Worm (Caenorhabditis elegans) whole organism, mixed stage, embryonic: ENCODE data around the gene cat-1.

Source experiments
- M03D4.4 ChIP-seq: sonication (generic microtip); optimal IDR thresholded peaks from 2 replicates; lab custom pipeline; 2017; ENCODE audit warnings: mild to moderate bottlenecking, missing genetic modification characterization, missing compliant biosample characterization
- bed-3 ChIP-seq: fragments of 200-800 bp; sonication (Bioruptor generic); optimal IDR thresholded peaks from 3 replicates; lab custom pipeline; 2018; ENCODE audit warnings: mild to moderate bottlenecking, missing genetic modification characterization, moderate library complexity, missing compliant biosample characterization
- blmp-1 ChIP-seq: fragments of 150-350 bp; optimal IDR thresholded peaks from 2 replicates; lab custom pipeline; 2014; ENCODE audit warnings: missing biosample characterization, missing genetic modification characterization
- ceh-39 ChIP-seq: fragments of 150-350 bp; optimal IDR thresholded peaks from 2 replicates; lab custom pipeline; 2014; ENCODE audit warnings: missing biosample characterization, missing genetic modification characterization
- ceh-43 ChIP-seq: fragments of 200-800 bp; sonication (Bioruptor generic); optimal IDR thresholded peaks from 2 replicates; lab custom pipeline; 2018; ENCODE audit warnings: mild to moderate bottlenecking, missing genetic modification characterization, moderate library complexity, missing compliant biosample characterization
- ceh-83 ChIP-seq: fragments of 200-800 bp; sonication (Bioruptor generic); optimal IDR thresholded peaks from 2 replicates; lab custom pipeline; 2018; ENCODE audit warnings: mild to moderate bottlenecking, missing genetic modification characterization, missing compliant biosample characterization
- ces-1 ChIP-seq: fragments of 150-350 bp; optimal IDR thresholded peaks from 2 replicates; lab custom pipeline; 2014; ENCODE audit warnings: missing biosample characterization, missing genetic modification reagents, missing genetic modification characterization
- cnd-1 ChIP-seq: fragments of 200-800 bp; sonication (Bioruptor generic); optimal IDR thresholded peaks from 2 replicates; lab custom pipeline; 2018; ENCODE audit warnings: mild to moderate bottlenecking, missing genetic modification characterization, missing compliant biosample characterization
- drap-1 ChIP-seq: fragments of 200-800 bp; sonication (Bioruptor generic); optimal IDR thresholded peaks from 3 replicates; lab custom pipeline; 2018; ENCODE audit warnings: mild to moderate bottlenecking, missing genetic modification characterization, missing compliant biosample characterization
- elt-1 ChIP-seq: sonication (generic microtip); optimal IDR thresholded peaks from 2 replicates; lab custom pipeline; 2017; ENCODE audit warnings: missing genetic modification characterization, mild to moderate bottlenecking, missing compliant biosample characterization, antibody characterized with exemption, moderate library complexity, borderline replicate concordance; ENCODE audit not compliant: insufficient read depth
- elt-3 ChIP-seq: fragments of 150-350 bp; optimal IDR thresholded peaks from 2 replicates; lab custom pipeline; 2014; ENCODE audit warnings: missing biosample characterization, missing genetic modification characterization
- flh-1 ChIP-seq: fragments of 200-800 bp; sonication (Bioruptor generic); optimal IDR thresholded peaks from 2 replicates; lab custom pipeline; 2018; ENCODE audit warnings: mild to moderate bottlenecking, missing genetic modification characterization, moderate library complexity, missing compliant biosample characterization
- ham-2 ChIP-seq: fragments of 200-800 bp; sonication (Bioruptor generic); optimal IDR thresholded peaks from 2 replicates; lab custom pipeline; 2018; ENCODE audit warnings: mild to moderate bottlenecking, missing genetic modification characterization, missing compliant biosample characterization
- hlh-1 ChIP-seq: fragments of 150-350 bp; optimal IDR thresholded peaks from 2 replicates; lab custom pipeline; 2014; ENCODE audit warnings: missing biosample characterization, missing genetic modification reagents, missing genetic modification characterization
- lin-13 ChIP-seq: fragments of 150-350 bp; optimal IDR thresholded peaks from 2 replicates; lab custom pipeline; 2014; ENCODE audit warnings: missing biosample characterization, missing genetic modification characterization
- lin-32 ChIP-seq: fragments of 200-800 bp; sonication (Bioruptor generic); optimal IDR thresholded peaks from 2 replicates; lab custom pipeline; 2018; ENCODE audit warnings: mild to moderate bottlenecking, missing genetic modification characterization, missing compliant biosample characterization
- lsy-2 ChIP-seq: fragments of 150-350 bp; optimal IDR thresholded peaks from 2 replicates; lab custom pipeline; 2014; ENCODE audit warnings: missing biosample characterization, missing genetic modification characterization
- mab-5 ChIP-seq: fragments of 150-350 bp; optimal IDR thresholded peaks from 2 replicates; lab custom pipeline; 2014; ENCODE audit warnings: missing biosample characterization, missing genetic modification characterization
- mep-1 ChIP-seq: fragments of 150-350 bp; optimal IDR thresholded peaks from 2 replicates; lab custom pipeline; 2017; ENCODE audit warnings: missing biosample characterization, missing genetic modification reagents, missing genetic modification characterization, inconsistent platforms
- mls-2 ChIP-seq: sonication (generic microtip); optimal IDR thresholded peaks from 2 replicates; lab custom pipeline; 2016; ENCODE audit warnings: mild to moderate bottlenecking, missing genetic modification characterization, moderate library complexity, missing compliant biosample characterization
- nhr-12 ChIP-seq: fragments of 150-350 bp; optimal IDR thresholded peaks from 2 replicates; lab custom pipeline; 2014; ENCODE audit warnings: missing biosample characterization, missing genetic modification characterization
- nhr-2 ChIP-seq: fragments of 150-350 bp; optimal IDR thresholded peaks from 2 replicates; lab custom pipeline; 2014; ENCODE audit warnings: missing biosample characterization, missing genetic modification characterization
- nhr-237 ChIP-seq: fragments of 150-350 bp; optimal IDR thresholded peaks from 2 replicates; lab custom pipeline; 2014; ENCODE audit warnings: missing biosample characterization, missing genetic modification characterization
- nhr-28 ChIP-seq: fragments of 150-350 bp; optimal IDR thresholded peaks from 2 replicates; lab custom pipeline; 2014; ENCODE audit warnings: missing biosample characterization, missing genetic modification characterization
- nhr-76 ChIP-seq: sonication (generic microtip); optimal IDR thresholded peaks from 2 replicates; lab custom pipeline; 2017; ENCODE audit warnings: missing biosample characterization, missing genetic modification characterization
- pha-4 ChIP-seq: fragments of 150-350 bp; optimal IDR thresholded peaks from 2 replicates; lab custom pipeline; 2018; ENCODE audit warnings: missing biosample characterization, missing genetic modification reagents, missing genetic modification characterization
- sem-2 ChIP-seq: fragments of 200-800 bp; sonication (Bioruptor generic); optimal IDR thresholded peaks from 2 replicates; lab custom pipeline; 2018; ENCODE audit warnings: mild to moderate bottlenecking, missing genetic modification characterization, missing compliant biosample characterization
- snpc-4 ChIP-seq: fragments of 150-350 bp; optimal IDR thresholded peaks from 2 replicates; lab custom pipeline; 2014; ENCODE audit warnings: missing biosample characterization, missing genetic modification characterization
- sptf-1 ChIP-seq: sonication (generic microtip); optimal IDR thresholded peaks from 2 replicates; lab custom pipeline; 2017; ENCODE audit warnings: mild to moderate bottlenecking, missing genetic modification characterization, moderate library complexity, missing compliant biosample characterization
- tbx-8 ChIP-seq: fragments of 200-800 bp; sonication (Bioruptor generic); optimal IDR thresholded peaks from 2 replicates; lab custom pipeline; 2018; ENCODE audit warnings: mild to moderate bottlenecking, missing genetic modification characterization, moderate library complexity, missing compliant biosample characterization
- unc-120 ChIP-seq: sonication (generic microtip); optimal IDR thresholded peaks from 2 replicates; lab custom pipeline; 2017; ENCODE audit warnings: missing genetic modification characterization, missing compliant biosample characterization; ENCODE audit not compliant: poor library complexity, severe bottlenecking
- unc-39 ChIP-seq: fragments of 150-350 bp; optimal IDR thresholded peaks from 2 replicates; lab custom pipeline; 2014; ENCODE audit warnings: missing biosample characterization, missing genetic modification characterization
- unc-62 ChIP-seq: fragments of 150-350 bp; optimal IDR thresholded peaks from 2 replicates; lab custom pipeline; 2014; ENCODE audit warnings: missing biosample characterization, missing genetic modification reagents, missing genetic modification characterization
- zip-8 ChIP-seq: fragments of 150-350 bp; optimal IDR thresholded peaks from 2 replicates; lab custom pipeline; 2014; ENCODE audit warnings: missing biosample characterization, missing genetic modification characterization
- ztf-11 ChIP-seq: fragments of 150-350 bp; optimal IDR thresholded peaks from 2 replicates; lab custom pipeline; 2014; ENCODE audit warnings: missing biosample characterization, missing genetic modification characterization

The cat-1 gene

DNA sequence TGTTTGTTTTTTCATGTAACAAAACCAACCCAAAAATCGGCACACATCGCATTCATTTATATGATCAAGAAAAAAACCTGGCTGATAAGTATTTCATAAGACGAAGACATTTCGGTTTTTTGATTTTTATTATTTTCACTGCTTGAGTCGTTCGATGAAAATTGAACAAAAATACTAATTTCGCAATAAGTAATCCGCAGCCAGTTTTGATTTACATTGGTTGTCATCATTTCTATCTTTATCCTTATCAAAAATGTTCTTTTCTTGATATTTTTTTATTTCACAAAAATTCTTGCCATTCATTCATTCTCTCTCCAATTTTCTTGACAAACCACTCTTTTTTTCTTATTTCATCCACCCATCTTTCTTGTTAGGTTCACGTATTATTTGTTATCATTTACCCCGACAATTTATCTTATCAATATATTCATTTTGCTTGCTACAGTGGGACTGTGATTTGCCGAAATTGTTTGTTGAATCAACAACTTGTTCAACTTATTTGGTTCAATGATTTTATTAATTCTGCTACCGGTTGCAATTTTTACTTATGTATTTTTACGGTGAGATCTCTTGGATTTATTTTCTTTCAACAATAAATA lies 3.6 kb upstream of the cat-1 start, which contains the start of gene cyp-43A1:
Gene cyp-43A1, plus strand, starts transcription at position 446 of the 599 bp plus-strand sequence.
- TF ChIP-seq bed-3 (GFP tag; lab: Kevin White, UChicago) (no peak), unc-62 (GFP tag; lab: Kevin White, UChicago) (no peak), nhr-12 (tag; lab: Kevin White, UChicago) (no peak), mab-5 (tag; lab: Kevin White, UChicago) (no peak), nhr-2 (no peak), ham-2 (GFP tag; lab: Kevin White, UChicago) (no peak), unc-120 (tag; lab: Kevin White, UChicago) (no peak), ztf-11 (tag; lab: Kevin White, UChicago) (no peak), elt-3 (no peak), mep-1 (tag; lab: Kevin White, UChicago) (no peak)

DNA sequence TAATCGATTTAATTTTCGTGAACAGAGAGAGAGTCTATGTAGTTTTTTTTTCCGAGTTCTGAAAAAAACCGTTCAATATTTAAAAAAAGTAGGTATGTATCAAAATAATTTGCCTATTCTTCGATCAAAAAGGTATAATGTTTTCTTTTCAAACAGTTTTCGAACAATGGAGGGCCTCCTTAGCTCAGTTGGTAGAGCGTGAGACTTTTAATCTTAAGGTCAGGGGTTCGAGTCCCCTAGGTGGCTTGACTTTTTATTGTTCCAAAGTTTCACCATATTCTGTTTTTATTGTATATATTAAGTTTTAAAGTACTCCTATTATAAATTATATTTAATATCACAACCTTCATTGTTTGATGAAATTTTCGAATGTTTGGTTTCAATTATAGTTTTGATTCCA lies 2.9 kb upstream of the cat-1 start:
- TF ChIP-seq ham-2 (GFP tag; lab: Kevin White, UChicago) (no peak), unc-62 (GFP tag; lab: Kevin White, UChicago) (no peak), ceh-83 (GFP tag; lab: Kevin White, UChicago) (no peak), mls-2 (tag; lab: Kevin White, UChicago) (no peak), pha-4 (tag; lab: Kevin White, UChicago) (no peak), lsy-2 (tag; lab: Kevin White, UChicago) (no peak), unc-120 (tag; lab: Kevin White, UChicago) (no peak), blmp-1 (no peak), ces-1 (GFP tag; lab: Kevin White, UChicago) (no peak), ztf-11 (tag; lab: Kevin White, UChicago) (no peak), ceh-43 (GFP tag; lab: Kevin White, UChicago) (no peak), ceh-39 (tag; lab: Kevin White, UChicago) (no peak), zip-8 (no peak), hlh-1 (no peak), sem-2 (GFP tag; lab: Kevin White, UChicago) (no peak), mab-5 (tag; lab: Kevin White, UChicago) (no peak), sptf-1 (tag; lab: Kevin White, UChicago) (no peak)

DNA sequence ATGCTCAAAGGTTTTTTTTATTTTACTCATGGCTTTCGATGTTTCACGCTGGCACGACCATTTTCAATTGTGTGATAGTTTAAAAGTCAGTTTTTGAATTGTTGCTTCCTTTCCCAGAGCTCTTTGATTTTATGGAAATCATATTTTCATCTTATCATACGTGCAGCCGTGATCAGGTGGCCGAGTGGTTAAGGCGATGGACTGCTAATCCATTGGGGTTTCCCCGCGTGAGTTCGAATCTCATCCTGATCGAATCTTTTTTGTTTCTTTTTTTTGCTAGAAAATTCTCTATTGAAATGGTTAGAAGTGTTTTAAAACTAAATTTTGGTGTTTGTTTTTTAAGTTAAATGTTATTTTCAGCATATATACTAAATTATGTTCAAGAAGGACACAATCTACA lies 1.3 kb downstream of the cat-1 start:
- TF ChIP-seq bed-3 (GFP tag; lab: Kevin White, UChicago) (no peak), nhr-12 (tag; lab: Kevin White, UChicago) (no peak), ham-2 (GFP tag; lab: Kevin White, UChicago) (no peak), pha-4 (tag; lab: Kevin White, UChicago) (no peak), nhr-76 (no peak), ztf-11 (tag; lab: Kevin White, UChicago) (no peak), drap-1 (GFP tag; lab: Kevin White, UChicago) (no peak), nhr-237 (no peak), ceh-83 (GFP tag; lab: Kevin White, UChicago) (no peak), tbx-8 (GFP tag; lab: Kevin White, UChicago) (no peak), cnd-1 (tag; lab: Kevin White, UChicago) (no peak), ceh-39 (tag; lab: Kevin White, UChicago) (no peak), nhr-2 (no peak)

DNA sequence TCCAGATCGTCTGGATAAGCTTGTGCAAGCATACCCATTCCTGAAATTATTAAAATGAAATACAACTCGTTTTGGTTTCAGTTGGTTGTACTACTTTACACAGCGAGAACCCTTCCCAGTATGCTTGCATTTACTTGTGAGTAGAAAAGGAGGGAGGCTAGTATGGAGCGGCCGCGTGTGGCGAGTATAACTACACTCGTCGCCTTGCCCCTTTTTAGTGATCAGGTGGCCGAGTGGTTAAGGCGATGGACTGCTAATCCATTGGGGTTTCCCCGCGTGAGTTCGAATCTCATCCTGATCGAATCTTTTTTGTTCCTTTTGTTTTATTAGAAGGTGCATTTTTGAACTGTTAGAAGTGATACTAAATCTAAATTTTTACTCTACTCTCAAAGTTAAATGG lies 2.7 kb downstream of the cat-1 start:
- no peak for TF ChIP-seq snpc-4
- TF ChIP-seq elt-3 = no peak
- TF ChIP-seq nhr-237 = no peak
- peak; percentile 96 for TF ChIP-seq mls-2 (tag; lab: Kevin White, UChicago)
- peak; percentile 23 for TF ChIP-seq hlh-1
- peak; percentile 87 for TF ChIP-seq ceh-43 (GFP tag; lab: Kevin White, UChicago)
- peak; percentile 87 for TF ChIP-seq lin-32 (GFP tag; lab: Kevin White, UChicago)
- no peak for TF ChIP-seq nhr-2
- peak; percentile 66 for TF ChIP-seq ztf-11 (tag; lab: Kevin White, UChicago)
- TF ChIP-seq lin-13 (tag; lab: Kevin White, UChicago) = peak; percentile 30
- no peak for TF ChIP-seq zip-8
- peak; percentile 39 for TF ChIP-seq mep-1 (tag; lab: Kevin White, UChicago)
- no peak for TF ChIP-seq unc-39 (tag; lab: Kevin White, UChicago)
- TF ChIP-seq ham-2 (GFP tag; lab: Kevin White, UChicago) = peak; percentile 93
- TF ChIP-seq bed-3 (GFP tag; lab: Kevin White, UChicago) = peak; percentile 83
- TF ChIP-seq cnd-1 (tag; lab: Kevin White, UChicago) = peak; percentile 94
- peak; percentile 82 for TF ChIP-seq flh-1 (GFP tag; lab: Kevin White, UChicago)
- peak; percentile 89 for TF ChIP-seq unc-120 (tag; lab: Kevin White, UChicago)
- no peak for TF ChIP-seq blmp-1
- no peak for TF ChIP-seq mab-5 (tag; lab: Kevin White, UChicago)
- no peak for TF ChIP-seq lsy-2 (tag; lab: Kevin White, UChicago)
- no peak for TF ChIP-seq elt-1 (tag; lab: Kevin White, UChicago)
- peak; percentile 96 for TF ChIP-seq sptf-1 (tag; lab: Kevin White, UChicago)
- TF ChIP-seq ces-1 (GFP tag; lab: Kevin White, UChicago) = peak; percentile 26
- no peak for TF ChIP-seq nhr-76
- TF ChIP-seq nhr-12 (tag; lab: Kevin White, UChicago) = no peak
- peak; percentile 87 for TF ChIP-seq sem-2 (GFP tag; lab: Kevin White, UChicago)
- TF ChIP-seq ceh-83 (GFP tag; lab: Kevin White, UChicago) = peak; percentile 95
- TF ChIP-seq drap-1 (GFP tag; lab: Kevin White, UChicago) = peak; percentile 93
- TF ChIP-seq pha-4 (tag; lab: Kevin White, UChicago) = no peak
- TF ChIP-seq tbx-8 (GFP tag; lab: Kevin White, UChicago) = peak; percentile 75
- TF ChIP-seq nhr-28 (tag; lab: Kevin White, UChicago) = peak; percentile 73
- TF ChIP-seq M03D4.4 (tag; lab: Kevin White, UChicago) = peak; percentile 95
- peak; percentile 22 for TF ChIP-seq unc-62 (GFP tag; lab: Kevin White, UChicago)
- no peak for TF ChIP-seq ceh-39 (tag; lab: Kevin White, UChicago)
